Worm (Caenorhabditis elegans) whole organism, L3 larva: ENCODE data around the gene ZK1307.2.

Experiments
- R02D3.7 ChIP-seq: fragments of 150-350 bp; optimal IDR thresholded peaks from 2 replicates; lab custom pipeline; 2014; ENCODE audit warnings: missing biosample characterization, missing genetic modification characterization
- ZK546.5 ChIP-seq: sonication (generic microtip); optimal IDR thresholded peaks from 2 replicates; lab custom pipeline; 2017; ENCODE audit warnings: missing biosample characterization, missing genetic modification characterization
- aly-2 ChIP-seq: fragments of 150-350 bp; optimal IDR thresholded peaks from 2 replicates; lab custom pipeline; 2014; ENCODE audit warnings: missing biosample characterization, missing genetic modification characterization
- ama-1 ChIP-seq: fragments of 150-350 bp; optimal IDR thresholded peaks from 2 replicates; lab custom pipeline; 2018
- ceh-16 ChIP-seq: sonication (generic microtip); optimal IDR thresholded peaks from 2 replicates; lab custom pipeline; 2017; ENCODE audit warnings: missing biosample characterization, missing genetic modification characterization
- ceh-28 ChIP-seq: fragments of 150-350 bp; optimal IDR thresholded peaks from 2 replicates; lab custom pipeline; 2014; ENCODE audit warnings: missing biosample characterization, missing genetic modification reagents, missing genetic modification characterization
- ceh-82 ChIP-seq: fragments of 150-350 bp; optimal IDR thresholded peaks from 2 replicates; lab custom pipeline; 2014; ENCODE audit warnings: missing biosample characterization, missing genetic modification characterization
- daf-12 ChIP-seq: fragments of 150-350 bp; optimal IDR thresholded peaks from 2 replicates; lab custom pipeline; 2014; ENCODE audit warnings: missing biosample characterization, missing genetic modification reagents, missing genetic modification characterization
- egl-5 ChIP-seq: fragments of 150-350 bp; optimal IDR thresholded peaks from 2 replicates; lab custom pipeline; 2017; ENCODE audit warnings: missing biosample characterization, missing genetic modification reagents, missing genetic modification characterization, inconsistent platforms
- elt-1 ChIP-seq: fragments of 150-350 bp; optimal IDR thresholded peaks from 2 replicates; lab custom pipeline; 2014; ENCODE audit warnings: missing biosample characterization, missing genetic modification characterization
- elt-2 ChIP-seq: sonication (generic microtip); optimal IDR thresholded peaks from 2 replicates; lab custom pipeline; 2016; ENCODE audit warnings: missing genetic modification reagents, mild to moderate bottlenecking, missing genetic modification characterization, missing compliant biosample characterization
- eor-1 ChIP-seq, 2 experiments: fragments of 150-350 bp; optimal IDR thresholded peaks; 2 replicates each; lab custom pipeline; 2014 to 2018; ENCODE audit warnings: missing biosample characterization in 2 of 2, missing genetic modification characterization in 2 of 2
- fkh-10 ChIP-seq: sonication (generic microtip); optimal IDR thresholded peaks from 2 replicates; lab custom pipeline; 2017; ENCODE audit warnings: missing biosample characterization, missing genetic modification reagents, missing genetic modification characterization
- fkh-2 ChIP-seq: fragments of 150-350 bp; optimal IDR thresholded peaks from 2 replicates; lab custom pipeline; 2014; ENCODE audit warnings: missing biosample characterization, missing genetic modification reagents, missing genetic modification characterization
- fos-1 ChIP-seq: fragments of 150-350 bp; optimal IDR thresholded peaks from 2 replicates; lab custom pipeline; 2014; ENCODE audit warnings: missing biosample characterization, missing genetic modification characterization
- jun-1 ChIP-seq: fragments of 150-350 bp; optimal IDR thresholded peaks from 2 replicates; lab custom pipeline; 2014; ENCODE audit warnings: missing biosample characterization, missing genetic modification reagents, missing genetic modification characterization
- lin-39 ChIP-seq: fragments of 150-350 bp; optimal IDR thresholded peaks from 2 replicates; lab custom pipeline; 2018; ENCODE audit warnings: missing biosample characterization, missing genetic modification reagents, missing genetic modification characterization
- mdl-1 ChIP-seq: fragments of 150-350 bp; optimal IDR thresholded peaks from 2 replicates; lab custom pipeline; 2014; ENCODE audit warnings: missing biosample characterization, missing genetic modification characterization
- mml-1 ChIP-seq: fragments of 150-350 bp; sonication (generic microtip); optimal IDR thresholded peaks from 3 replicates; lab custom pipeline; 2014; ENCODE audit warnings: missing biosample characterization, missing genetic modification characterization
- nfya-1 ChIP-seq: sonication (generic microtip); optimal IDR thresholded peaks from 2 replicates; lab custom pipeline; 2017; ENCODE audit warnings: missing genetic modification characterization, mild to moderate bottlenecking, missing compliant biosample characterization, antibody characterized with exemption, moderate library complexity; ENCODE audit not compliant: insufficient read depth
- nhr-11 ChIP-seq: fragments of 150-350 bp; optimal IDR thresholded peaks from 2 replicates; lab custom pipeline; 2014; ENCODE audit warnings: missing biosample characterization, missing genetic modification characterization
- nhr-12 ChIP-seq: fragments of 150-350 bp; optimal IDR thresholded peaks from 2 replicates; lab custom pipeline; 2014; ENCODE audit warnings: missing biosample characterization, missing genetic modification characterization
- nhr-23 ChIP-seq: fragments of 150-350 bp; optimal IDR thresholded peaks from 2 replicates; lab custom pipeline; 2014; ENCODE audit warnings: missing biosample characterization, missing genetic modification reagents, missing genetic modification characterization
- nhr-43 ChIP-seq: sonication (generic microtip); optimal IDR thresholded peaks from 2 replicates; lab custom pipeline; 2016; ENCODE audit warnings: mild to moderate bottlenecking, missing genetic modification characterization, missing compliant biosample characterization; ENCODE audit not compliant: poor library complexity, severe bottlenecking
- nhr-67 ChIP-seq: fragments of 150-350 bp; optimal IDR thresholded peaks from 2 replicates; lab custom pipeline; 2014; ENCODE audit warnings: missing biosample characterization, missing genetic modification characterization
- nhr-76 ChIP-seq: fragments of 150-350 bp; sonication (generic microtip); optimal IDR thresholded peaks from 5 replicates; lab custom pipeline; 2014; ENCODE audit warnings: missing biosample characterization, missing genetic modification characterization
- pha-4 ChIP-seq: fragments of 150-350 bp; optimal IDR thresholded peaks from 2 replicates; lab custom pipeline; 2014; ENCODE audit warnings: missing biosample characterization, missing genetic modification reagents, missing genetic modification characterization
- pqm-1 ChIP-seq: fragments of 150-350 bp; optimal IDR thresholded peaks from 2 replicates; lab custom pipeline; 2017; ENCODE audit warnings: missing biosample characterization, missing genetic modification characterization, inconsistent platforms
- skn-1 ChIP-seq: fragments of 150-350 bp; optimal IDR thresholded peaks from 2 replicates; lab custom pipeline; 2014; ENCODE audit warnings: missing biosample characterization, missing genetic modification characterization
- snpc-4 ChIP-seq: fragments of 150-350 bp; optimal IDR thresholded peaks from 2 replicates; lab custom pipeline; 2014; ENCODE audit warnings: missing biosample characterization, missing genetic modification characterization
- tbx-2 ChIP-seq: sonication (generic microtip); optimal IDR thresholded peaks from 2 replicates; lab custom pipeline; 2016; ENCODE audit warnings: mild to moderate bottlenecking, missing genetic modification characterization, missing compliant biosample characterization
- unc-39 ChIP-seq: sonication (generic microtip); optimal IDR thresholded peaks from 4 replicates; lab custom pipeline; 2017; ENCODE audit warnings: missing biosample characterization, missing genetic modification characterization
- zag-1 ChIP-seq: fragments of 150-350 bp; optimal IDR thresholded peaks from 2 replicates; lab custom pipeline; 2014; ENCODE audit warnings: missing biosample characterization, missing genetic modification characterization
- ztf-11 ChIP-seq: fragments of 150-350 bp; optimal IDR thresholded peaks from 2 replicates; lab custom pipeline; 2014; ENCODE audit warnings: missing biosample characterization, missing genetic modification characterization
- ztf-4 ChIP-seq: fragments of 150-350 bp; optimal IDR thresholded peaks from 2 replicates; lab custom pipeline; 2014; ENCODE audit warnings: missing biosample characterization, missing genetic modification characterization

The ZK1307.2 gene

ce11 chrII:9609296-9609695 lies 44.5 kb downstream of the ZK1307.2 start, which contains the start of gene pap-2:
Gene pap-2 (minus strand): TSS chrII:9609396.
- no peak for TF ChIP-seq zag-1 (tag; lab: Kevin White, UChicago)

DNA sequence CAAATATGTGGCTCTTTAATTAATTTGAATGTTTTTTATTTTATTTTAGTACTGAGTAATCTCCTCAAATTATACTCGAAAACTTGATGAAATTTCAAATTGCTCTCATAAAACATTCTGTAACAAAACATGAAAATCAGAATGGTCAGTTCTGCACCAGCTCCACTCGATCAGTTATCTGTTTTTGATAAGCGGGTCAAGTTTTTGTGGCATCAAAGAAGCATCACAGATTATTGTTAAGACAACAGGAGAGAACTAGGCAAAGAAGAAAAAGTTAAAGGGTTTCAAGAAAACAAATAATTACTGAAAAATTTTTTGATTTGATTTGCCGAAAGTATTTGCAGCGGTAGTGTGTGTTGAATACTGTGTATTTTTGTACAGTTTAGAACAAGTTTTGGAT lies 46.6 kb downstream of the ZK1307.2 start:
- no peak for TF ChIP-seq ceh-28
- TF ChIP-seq mml-1 = no peak
- TF ChIP-seq unc-39 = no peak
- TF ChIP-seq pqm-1 (tag; lab: Kevin White, UChicago) = peak; percentile 44
- peak; percentile 53 for TF ChIP-seq elt-2 (tag; lab: Kevin White, UChicago)
- TF ChIP-seq pha-4 (tag; lab: Kevin White, UChicago) = peak; percentile 6
- TF ChIP-seq tbx-2 (tag; lab: Kevin White, UChicago) = no peak
- TF ChIP-seq, all 47 proteins: peak for 3

ce11 chrII:9606485-9607036 lies 47.2 kb downstream of the ZK1307.2 start:
- no peak for TF ChIP-seq eor-1 (tag; optimal IDR thresholded peaks at IDR 0.05; lab: Kevin White, UChicago)
- no peak for TF ChIP-seq zag-1 (tag; lab: Kevin White, UChicago)
- peak; percentile 13 for TF ChIP-seq pha-4 (tag; lab: Kevin White, UChicago)
- TF ChIP-seq nhr-11 (tag; lab: Kevin White, UChicago) = no peak
- TF ChIP-seq elt-2 (tag; lab: Kevin White, UChicago) = peak; percentile 20
- TF ChIP-seq ama-1 = peak; percentile 17
- no peak for TF ChIP-seq unc-39
- TF ChIP-seq aly-2 (tag; lab: Kevin White, UChicago) = no peak
- no peak for TF ChIP-seq ceh-82
- TF ChIP-seq ceh-28 = no peak

- TF ChIP-seq nhr-23 (peak; percentile 30), pha-4 (tag; lab: Kevin White, UChicago) (no peak), ceh-16 (tag; lab: Kevin White, UChicago) (no peak), nfya-1 (tag; lab: Kevin White, UChicago) (no peak), elt-1 (tag; lab: Kevin White, UChicago) (peak; percentile 93), nhr-11 (tag; lab: Kevin White, UChicago) (no peak)
- TF ChIP-seq, all 47 proteins: peak for 2
Measured at ce11 chrII:9605954-9606353, 47.8 kb downstream of the ZK1307.2 start.

DNA sequence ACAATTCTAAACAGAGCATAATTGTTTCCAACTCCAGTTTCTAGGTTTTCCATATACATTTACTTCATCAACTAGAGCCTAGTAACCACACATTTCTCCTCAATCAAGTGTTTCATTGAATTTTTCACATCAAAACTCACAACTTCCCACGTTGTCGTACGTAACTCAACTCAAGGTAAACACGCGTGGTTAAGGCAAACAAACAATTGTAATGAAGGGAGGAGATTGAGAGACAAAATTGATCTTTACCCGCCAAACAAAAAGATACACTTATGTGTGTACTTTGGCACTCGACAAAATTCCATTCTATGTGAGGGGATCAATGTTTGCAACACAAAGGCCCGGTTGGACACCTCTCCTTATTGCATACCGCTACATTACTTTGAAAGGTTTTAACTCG lies 48.4 kb downstream of the ZK1307.2 start, which contains the start of gene nhr-19:
Gene nhr-19 (minus strand): TSS at position 191 of the 400 bp plus-strand sequence.
- TF ChIP-seq pqm-1 (tag; lab: Kevin White, UChicago) (no peak), ceh-82 (no peak), pha-4 (tag; lab: Kevin White, UChicago) (peak; percentile 85), mdl-1 (tag; lab: Kevin White, UChicago) (peak; percentile 17), ZK546.5 (tag; lab: Kevin White, UChicago) (no peak), egl-5 (tag; lab: Kevin White, UChicago) (no peak), nhr-23 (no peak), fkh-10 (GFP tag; lab: Kevin White, UChicago) (no peak), nhr-76 (tag; lab: Kevin White, UChicago) (no peak)

DNA sequence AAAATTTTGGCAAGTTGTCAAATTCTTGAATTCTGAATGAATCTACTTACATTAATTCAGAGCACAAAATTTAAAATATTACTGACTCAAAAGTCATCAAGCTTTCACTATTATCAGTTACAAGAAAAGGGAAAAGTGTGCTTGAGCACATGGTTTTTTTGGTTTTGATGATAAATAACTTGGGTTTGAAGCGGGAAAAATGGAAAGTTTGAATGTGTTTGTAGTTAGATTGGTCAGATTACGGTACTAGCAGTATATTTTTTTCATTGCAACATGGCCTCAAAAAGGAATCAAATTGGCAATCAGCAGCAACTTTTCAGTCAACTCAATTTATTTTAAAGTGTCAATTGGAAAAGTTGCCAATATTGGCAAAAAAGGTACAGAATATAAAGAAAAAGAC lies 49.1 kb downstream of the ZK1307.2 start:
- peak; percentile 18 for TF ChIP-seq skn-1 (tag; lab: Kevin White, UChicago)
- TF ChIP-seq pqm-1 (tag; lab: Kevin White, UChicago) = peak; percentile 53
- TF ChIP-seq pha-4 (tag; lab: Kevin White, UChicago) = peak; percentile 3
- peak; percentile 24 for TF ChIP-seq elt-2 (tag; lab: Kevin White, UChicago)
- TF ChIP-seq tbx-2 (tag; lab: Kevin White, UChicago) = no peak

ce11 chrII:9604063-9604462 lies 49.7 kb downstream of the ZK1307.2 start:
- no peak for TF ChIP-seq tbx-2 (tag; lab: Kevin White, UChicago)
- peak; percentile 87 for TF ChIP-seq pqm-1 (tag; lab: Kevin White, UChicago)
- no peak for TF ChIP-seq egl-5 (tag; lab: Kevin White, UChicago)
- TF ChIP-seq R02D3.7 = no peak
- no peak for TF ChIP-seq ceh-16 (tag; lab: Kevin White, UChicago)
- TF ChIP-seq jun-1 (tag; lab: Kevin White, UChicago) = no peak
- no peak for TF ChIP-seq ztf-4
- TF ChIP-seq fos-1 = no peak
- no peak for TF ChIP-seq ZK546.5 (tag; lab: Kevin White, UChicago)
- no peak for TF ChIP-seq nhr-12 (tag; lab: Kevin White, UChicago)
- peak; percentile 68 for TF ChIP-seq elt-2 (tag; lab: Kevin White, UChicago)
- TF ChIP-seq fkh-10 (GFP tag; lab: Kevin White, UChicago) = no peak
- no peak for TF ChIP-seq elt-1 (tag; lab: Kevin White, UChicago)
- no peak for TF ChIP-seq unc-39
- TF ChIP-seq ceh-82 = no peak
- TF ChIP-seq ama-1 = peak; percentile 35
- TF ChIP-seq eor-1 (tag; optimal IDR thresholded peaks at IDR 0.05; lab: Kevin White, UChicago) = no peak
- no peak for TF ChIP-seq zag-1 (tag; lab: Kevin White, UChicago)
- no peak for TF ChIP-seq nhr-67 (tag; lab: Kevin White, UChicago)
- TF ChIP-seq nhr-43 = no peak
- no peak for TF ChIP-seq fkh-2 (tag; lab: Kevin White, UChicago)
- no peak for TF ChIP-seq snpc-4 (tag; lab: Kevin White, UChicago)
- TF ChIP-seq mml-1 = no peak
- TF ChIP-seq nhr-76 (tag; lab: Kevin White, UChicago) = no peak
- peak; percentile 18 for TF ChIP-seq pha-4 (tag; lab: Kevin White, UChicago)
- TF ChIP-seq nhr-11 (tag; lab: Kevin White, UChicago) = no peak
- no peak for TF ChIP-seq ztf-11 (tag; lab: Kevin White, UChicago)
- no peak for TF ChIP-seq daf-12 (tag; lab: Kevin White, UChicago)
- no peak for TF ChIP-seq nhr-23
- peak; percentile 3 for TF ChIP-seq nfya-1 (tag; lab: Kevin White, UChicago)
- TF ChIP-seq lin-39 (tag; lab: Kevin White, UChicago) = peak; percentile 34
- TF ChIP-seq skn-1 (tag; lab: Kevin White, UChicago) = no peak
